Worm (Caenorhabditis elegans) whole organism, L3 larva: ENCODE results near the gene mccc-1.
A peak's percentile ranks its signal among the peaks of the same experiment; 100 is the strongest.

Experiments used
- R02D3.7 ChIP-seq: fragments of 150-350 bp; optimal IDR thresholded peaks from 2 replicates; lab custom pipeline; 2014; ENCODE audit warnings: missing biosample characterization, missing genetic modification characterization
- aly-2 ChIP-seq: fragments of 150-350 bp; optimal IDR thresholded peaks from 2 replicates; lab custom pipeline; 2014; ENCODE audit warnings: missing biosample characterization, missing genetic modification characterization
- ama-1 ChIP-seq: fragments of 150-350 bp; optimal IDR thresholded peaks from 2 replicates; lab custom pipeline; 2018
- ceh-16 ChIP-seq: sonication (generic microtip); optimal IDR thresholded peaks from 2 replicates; lab custom pipeline; 2017; ENCODE audit warnings: missing biosample characterization, missing genetic modification characterization
- ceh-9 ChIP-seq: sonication (generic microtip); optimal IDR thresholded peaks from 2 replicates; lab custom pipeline; 2018; ENCODE audit warnings: missing biosample characterization, missing genetic modification characterization
- daf-12 ChIP-seq: fragments of 150-350 bp; optimal IDR thresholded peaks from 2 replicates; lab custom pipeline; 2014; ENCODE audit warnings: missing biosample characterization, missing genetic modification reagents, missing genetic modification characterization
- egl-27 ChIP-seq: sonication (generic microtip); optimal IDR thresholded peaks from 4 replicates; lab custom pipeline; 2017; ENCODE audit warnings: missing biosample characterization, missing genetic modification reagents, missing genetic modification characterization
- elt-1 ChIP-seq: fragments of 150-350 bp; optimal IDR thresholded peaks from 2 replicates; lab custom pipeline; 2014; ENCODE audit warnings: missing biosample characterization, missing genetic modification characterization
- elt-2 ChIP-seq: sonication (generic microtip); optimal IDR thresholded peaks from 2 replicates; lab custom pipeline; 2016; ENCODE audit warnings: missing genetic modification reagents, mild to moderate bottlenecking, missing genetic modification characterization, missing compliant biosample characterization
- elt-3 ChIP-seq, 3 experiments: fragments of 150-350 bp in 1 of 3; sonication (generic microtip) in 2 of 3; optimal IDR thresholded peaks; 2 replicates in 2 of 3; 4 replicates in 1 of 3; lab custom pipeline; 2014 to 2017; ENCODE audit warnings: missing biosample characterization in 3 of 3, missing genetic modification characterization in 3 of 3
- eor-1 ChIP-seq, 2 experiments: fragments of 150-350 bp; optimal IDR thresholded peaks; 2 replicates each; lab custom pipeline; 2014 to 2018; ENCODE audit warnings: missing biosample characterization in 2 of 2, missing genetic modification characterization in 2 of 2
- fkh-10 ChIP-seq: sonication (generic microtip); optimal IDR thresholded peaks from 2 replicates; lab custom pipeline; 2017; ENCODE audit warnings: missing biosample characterization, missing genetic modification reagents, missing genetic modification characterization
- fkh-2 ChIP-seq: fragments of 150-350 bp; optimal IDR thresholded peaks from 2 replicates; lab custom pipeline; 2014; ENCODE audit warnings: missing biosample characterization, missing genetic modification reagents, missing genetic modification characterization
- fos-1 ChIP-seq: fragments of 150-350 bp; optimal IDR thresholded peaks from 2 replicates; lab custom pipeline; 2014; ENCODE audit warnings: missing biosample characterization, missing genetic modification characterization
- jun-1 ChIP-seq: fragments of 150-350 bp; optimal IDR thresholded peaks from 2 replicates; lab custom pipeline; 2014; ENCODE audit warnings: missing biosample characterization, missing genetic modification reagents, missing genetic modification characterization
- mdl-1 ChIP-seq: fragments of 150-350 bp; optimal IDR thresholded peaks from 2 replicates; lab custom pipeline; 2014; ENCODE audit warnings: missing biosample characterization, missing genetic modification characterization
- mml-1 ChIP-seq: fragments of 150-350 bp; sonication (generic microtip); optimal IDR thresholded peaks from 3 replicates; lab custom pipeline; 2014; ENCODE audit warnings: missing biosample characterization, missing genetic modification characterization
- nfya-1 ChIP-seq: sonication (generic microtip); optimal IDR thresholded peaks from 2 replicates; lab custom pipeline; 2017; ENCODE audit warnings: missing genetic modification characterization, mild to moderate bottlenecking, missing compliant biosample characterization, antibody characterized with exemption, moderate library complexity; ENCODE audit not compliant: insufficient read depth
- nhr-11 ChIP-seq: fragments of 150-350 bp; optimal IDR thresholded peaks from 2 replicates; lab custom pipeline; 2014; ENCODE audit warnings: missing biosample characterization, missing genetic modification characterization
- nhr-23 ChIP-seq: fragments of 150-350 bp; optimal IDR thresholded peaks from 2 replicates; lab custom pipeline; 2014; ENCODE audit warnings: missing biosample characterization, missing genetic modification reagents, missing genetic modification characterization
- nhr-237 ChIP-seq: fragments of 150-350 bp; optimal IDR thresholded peaks from 2 replicates; lab custom pipeline; 2014; ENCODE audit warnings: missing biosample characterization, missing genetic modification characterization
- nhr-25 ChIP-seq: sonication (generic microtip); optimal IDR thresholded peaks from 2 replicates; lab custom pipeline; 2017; ENCODE audit warnings: missing biosample characterization, missing genetic modification characterization
- nhr-28 ChIP-seq: fragments of 150-350 bp; optimal IDR thresholded peaks from 2 replicates; lab custom pipeline; 2014; ENCODE audit warnings: missing biosample characterization, missing genetic modification characterization
- nhr-67 ChIP-seq: fragments of 150-350 bp; optimal IDR thresholded peaks from 2 replicates; lab custom pipeline; 2014; ENCODE audit warnings: missing biosample characterization, missing genetic modification characterization
- nhr-76 ChIP-seq: fragments of 150-350 bp; sonication (generic microtip); optimal IDR thresholded peaks from 5 replicates; lab custom pipeline; 2014; ENCODE audit warnings: missing biosample characterization, missing genetic modification characterization
- nhr-77 ChIP-seq: fragments of 150-350 bp; optimal IDR thresholded peaks from 2 replicates; lab custom pipeline; 2014; ENCODE audit warnings: missing biosample characterization, missing genetic modification characterization
- pha-4 ChIP-seq: fragments of 150-350 bp; optimal IDR thresholded peaks from 2 replicates; lab custom pipeline; 2014; ENCODE audit warnings: missing biosample characterization, missing genetic modification reagents, missing genetic modification characterization
- pqm-1 ChIP-seq: fragments of 150-350 bp; optimal IDR thresholded peaks from 2 replicates; lab custom pipeline; 2017; ENCODE audit warnings: missing biosample characterization, missing genetic modification characterization, inconsistent platforms
- skn-1 ChIP-seq: fragments of 150-350 bp; optimal IDR thresholded peaks from 2 replicates; lab custom pipeline; 2014; ENCODE audit warnings: missing biosample characterization, missing genetic modification characterization
- snpc-4 ChIP-seq: fragments of 150-350 bp; optimal IDR thresholded peaks from 2 replicates; lab custom pipeline; 2014; ENCODE audit warnings: missing biosample characterization, missing genetic modification characterization
- tbx-2 ChIP-seq: sonication (generic microtip); optimal IDR thresholded peaks from 2 replicates; lab custom pipeline; 2016; ENCODE audit warnings: mild to moderate bottlenecking, missing genetic modification characterization, missing compliant biosample characterization
- unc-39 ChIP-seq: sonication (generic microtip); optimal IDR thresholded peaks from 4 replicates; lab custom pipeline; 2017; ENCODE audit warnings: missing biosample characterization, missing genetic modification characterization
- unc-62 ChIP-seq: fragments of 150-350 bp; sonication (generic microtip); optimal IDR thresholded peaks from 4 replicates; lab custom pipeline; 2014; ENCODE audit warnings: missing biosample characterization, missing genetic modification reagents, missing genetic modification characterization
- ztf-4 ChIP-seq: fragments of 150-350 bp; optimal IDR thresholded peaks from 2 replicates; lab custom pipeline; 2014; ENCODE audit warnings: missing biosample characterization, missing genetic modification characterization

Gene mccc-1

ce11 chrIV:9875646-9876045 is 8.7 kb upstream of the mccc-1 start (continued):
- TF ChIP-seq jun-1 (tag; lab: Kevin White, UChicago) (peak; percentile 70), elt-2 (tag; lab: Kevin White, UChicago) (peak; percentile 81), nhr-76 (tag; lab: Kevin White, UChicago) (peak; percentile 17), aly-2 (tag; lab: Kevin White, UChicago) (no peak), R02D3.7 (tag; lab: Kevin White, UChicago) (no peak), nhr-11 (tag; lab: Kevin White, UChicago) (no peak), elt-3 (tag; optimal IDR thresholded peaks at IDR 0.05; lab: Kevin White, UChicago) (no peak), ztf-4 (tag; lab: Kevin White, UChicago) (no peak), pha-4 (tag; lab: Kevin White, UChicago) (peak; percentile 53), ceh-16 (tag; lab: Kevin White, UChicago) (no peak), nhr-23 (tag; lab: Kevin White, UChicago) (peak; percentile 58), nhr-77 (tag; lab: Kevin White, UChicago) (no peak), nhr-25 (peak; percentile 47), skn-1 (tag; lab: Kevin White, UChicago) (no peak), nhr-67 (no peak), nfya-1 (tag; lab: Kevin White, UChicago) (no peak)

DNA sequence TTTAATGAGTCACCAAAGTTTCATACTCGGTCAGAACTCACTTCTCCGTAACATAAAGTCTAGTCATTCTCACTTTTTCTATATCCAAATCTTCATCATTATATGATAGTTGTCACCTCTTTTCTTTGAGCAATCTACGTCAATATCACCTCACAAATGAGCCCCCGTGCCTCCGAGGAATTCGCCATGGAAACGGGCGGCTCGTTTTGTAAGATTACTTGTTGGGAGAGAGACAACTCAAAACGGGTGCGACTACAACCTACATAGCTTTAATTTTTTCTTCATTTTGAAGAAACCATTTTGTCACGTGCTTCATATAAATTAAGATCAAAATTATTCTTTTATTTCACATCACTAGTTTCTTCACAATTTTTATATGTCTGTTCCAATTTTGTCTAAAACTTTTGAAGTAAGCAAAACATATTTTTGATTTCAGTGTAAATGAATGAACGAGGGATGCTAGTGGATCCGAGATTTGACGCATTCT is 5.4 kb upstream of the mccc-1 start, which contains the start of gene nhr-4:
nhr-4 (plus strand) TSS at position 437 of the 487 bp plus-strand sequence.
- TF ChIP-seq skn-1 (tag; lab: Kevin White, UChicago) (no peak), unc-39 (tag; lab: Kevin White, UChicago) (no peak), nhr-76 (tag; lab: Kevin White, UChicago) (no peak), egl-27 (tag; lab: Kevin White, UChicago) (no peak), eor-1 (tag; optimal IDR thresholded peaks at IDR 0.05; lab: Kevin White, UChicago) (no peak), nhr-11 (tag; lab: Kevin White, UChicago) (no peak), snpc-4 (tag; lab: Kevin White, UChicago) (no peak), nhr-67 (no peak), aly-2 (tag; lab: Kevin White, UChicago) (no peak), daf-12 (tag; lab: Kevin White, UChicago) (no peak), nhr-28 (tag; lab: Kevin White, UChicago) (no peak), fkh-2 (tag; lab: Kevin White, UChicago) (no peak), mml-1 (tag; lab: Kevin White, UChicago) (no peak), mdl-1 (tag; lab: Kevin White, UChicago) (no peak), nhr-25 (no peak), fkh-10 (GFP tag; lab: Kevin White, UChicago) (no peak), nhr-237 (tag; lab: Kevin White, UChicago) (no peak)

DNA sequence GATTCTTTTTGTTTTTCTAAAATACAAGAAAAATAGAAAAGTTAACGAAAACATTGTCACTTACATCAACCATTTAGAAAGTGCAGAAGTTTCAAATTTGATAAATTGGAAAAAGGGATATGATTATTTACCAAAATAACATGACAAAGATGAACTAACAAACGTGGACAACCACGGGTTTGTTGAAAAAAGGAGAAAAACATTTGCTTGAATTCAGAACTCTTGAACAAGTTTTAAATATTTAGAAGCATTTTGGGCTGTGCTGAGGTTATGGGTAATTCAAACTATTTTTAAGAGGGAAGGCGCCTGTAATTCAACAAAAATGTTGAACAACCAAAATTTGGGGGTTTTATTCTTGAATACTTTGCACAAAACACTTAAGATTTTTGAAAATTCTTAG is 5.5 kb downstream of the mccc-1 start, which contains the start of gene ttbk-3:
ttbk-3 (minus strand) TSS at position 101 of the 400 bp plus-strand sequence.
- TF ChIP-seq daf-12 (tag; lab: Kevin White, UChicago) (no peak), snpc-4 (tag; lab: Kevin White, UChicago) (no peak), elt-3 (tag; optimal IDR thresholded peaks at IDR 0.05; lab: Kevin White, UChicago) (no peak), R02D3.7 (tag; lab: Kevin White, UChicago) (no peak), ceh-9 (tag; lab: Kevin White, UChicago) (no peak), nhr-25 (no peak), ceh-16 (tag; lab: Kevin White, UChicago) (no peak)

DNA sequence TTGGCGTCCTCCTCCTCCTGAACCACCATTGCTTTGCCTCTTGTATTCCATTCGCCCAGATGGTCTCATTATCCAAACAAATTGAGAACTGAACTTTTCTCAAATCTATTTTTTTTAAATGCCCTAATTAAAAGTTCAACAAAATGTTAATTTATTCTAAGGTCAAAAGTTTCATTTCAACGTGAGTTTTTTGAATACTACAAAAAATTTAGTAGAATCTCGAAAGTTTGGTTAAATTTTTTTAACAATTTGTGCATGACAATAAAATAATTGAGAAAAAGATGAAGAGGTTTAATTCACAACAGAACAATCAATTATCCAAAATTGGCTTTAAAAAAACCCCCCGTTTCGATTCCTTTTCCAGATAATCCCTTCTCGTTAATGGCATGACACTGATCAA is 7.6 kb downstream of the mccc-1 start, which contains the start of gene F32B6.4:
F32B6.4 (minus strand) TSS at position 101 of the 400 bp plus-strand sequence.
- no peak for TF ChIP-seq nfya-1 (tag; lab: Kevin White, UChicago)
- TF ChIP-seq tbx-2 (tag; lab: Kevin White, UChicago): no peak
- TF ChIP-seq mdl-1 (tag; lab: Kevin White, UChicago): no peak
- TF ChIP-seq fkh-2 (tag; lab: Kevin White, UChicago): no peak
- TF ChIP-seq mml-1 (tag; lab: Kevin White, UChicago): no peak
- no peak for TF ChIP-seq fos-1 (tag; lab: Kevin White, UChicago)
- no peak for TF ChIP-seq elt-1 (tag; lab: Kevin White, UChicago)
- no peak for TF ChIP-seq nhr-28 (tag; lab: Kevin White, UChicago)
- no peak for TF ChIP-seq ama-1
- TF ChIP-seq nhr-237 (tag; lab: Kevin White, UChicago): no peak
- TF ChIP-seq pqm-1 (tag; lab: Kevin White, UChicago): no peak
- TF ChIP-seq nhr-67: no peak
- TF ChIP-seq fkh-10 (GFP tag; lab: Kevin White, UChicago): no peak
- TF ChIP-seq nhr-11 (tag; lab: Kevin White, UChicago): no peak
- no peak for TF ChIP-seq unc-39 (tag; lab: Kevin White, UChicago)
- no peak for TF ChIP-seq R02D3.7 (tag; lab: Kevin White, UChicago)
- no peak for TF ChIP-seq nhr-76 (tag; lab: Kevin White, UChicago)
- no peak for TF ChIP-seq snpc-4 (tag; lab: Kevin White, UChicago)
- TF ChIP-seq unc-62 (GFP tag; lab: Kevin White, UChicago): no peak
